Fruit fly (Drosophila melanogaster) whole organism, adult: ENCODE results near the gene hyd.
A peak's percentile ranks its signal among the peaks of the same experiment; 100 is the strongest.

Experiments used
- CG12768 ChIP-seq: fragments of 200-800 bp; sonication (Bioruptor generic); optimal IDR thresholded peaks from 2 replicates; lab custom pipeline; 2017; ENCODE audit warnings: missing biosample characterization, missing genetic modification characterization, mild to moderate bottlenecking, moderate library complexity, missing genetic modification reagents
- CG14711 ChIP-seq: fragments of 200-800 bp; sonication (Bioruptor generic); optimal IDR thresholded peaks from 2 replicates; lab custom pipeline; 2018; ENCODE audit warnings: missing biosample characterization, mild to moderate bottlenecking, missing genetic modification characterization, moderate library complexity
- kay ChIP-seq: fragments of 200-800 bp; sonication (Bioruptor generic); peaks from one replicate; lab custom pipeline; 2016; ENCODE audit warnings: missing biosample characterization, missing genetic modification characterization, borderline replicate concordance
- pad ChIP-seq: fragments of 200-800 bp; sonication (Bioruptor generic); optimal IDR thresholded peaks from 3 replicates; lab custom pipeline; 2017; ENCODE audit warnings: missing biosample characterization, missing genetic modification characterization, mild to moderate bottlenecking, moderate library complexity, missing genetic modification reagents

DNA sequence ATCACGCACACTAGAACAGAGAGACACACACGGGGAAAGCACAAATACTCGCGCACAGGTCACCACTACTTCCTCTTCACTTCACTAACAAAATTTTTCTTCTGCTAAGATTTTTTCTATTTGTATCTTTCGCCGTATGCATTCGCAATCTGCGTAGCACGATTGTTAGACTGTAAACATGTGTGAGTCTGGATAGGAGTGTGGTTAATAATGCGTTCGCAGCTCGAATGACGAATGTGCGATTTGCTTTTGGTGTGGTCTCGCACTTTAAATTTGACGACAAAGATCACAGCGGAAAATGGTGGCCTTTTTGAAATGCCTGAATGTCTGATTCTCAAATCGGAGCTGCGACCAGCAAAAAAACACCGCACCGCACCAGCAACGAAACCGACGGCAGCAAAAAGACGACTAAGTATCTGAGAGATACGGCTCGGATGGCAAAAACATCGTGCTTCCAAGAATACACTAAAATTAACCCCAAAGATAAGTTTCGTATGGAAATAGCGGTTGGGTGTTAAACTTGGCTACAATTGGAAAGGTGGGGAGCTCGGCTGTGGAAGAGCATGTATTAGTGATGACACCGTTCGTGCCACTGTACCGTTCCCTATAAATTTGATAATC lies 20.3 kb downstream of the hyd start, which contains the start of gene Unc-115a:
- no peak for TF ChIP-seq pad (GFP tag; lab: Kevin White, UChicago)
- TF ChIP-seq CG12768 (GFP tag; lab: Kevin White, UChicago), result peak; percentile 33
- TF ChIP-seq CG14711 (tag; lab: Kevin White, UChicago), result no peak
- TF ChIP-seq kay, result no peak
